Fruit fly (Drosophila melanogaster) whole organism, embryonic: Measurements from ENCODE around the gene CG43355.

ENCODE experiments used
- Aef1 ChIP-seq: fragments of 200-800 bp; sonication (Bioruptor generic); IDR thresholded peaks from 3 replicates; pipeline ENCODE4 v1.3.6; 2022; ENCODE audit warnings: missing biosample characterization, missing genetic modification characterization
- Atf-2 ChIP-seq: fragments of 200-800 bp; sonication (Bioruptor generic); optimal IDR thresholded peaks from 2 replicates; lab custom pipeline; 2016; ENCODE audit warnings: missing biosample characterization, missing genetic modification characterization
- Bteb2 ChIP-seq: fragments of 200-800 bp; sonication (Bioruptor generic); optimal IDR thresholded peaks from 2 replicates; lab custom pipeline; 2016; ENCODE audit warnings: missing biosample characterization, missing genetic modification characterization
- CG10979 ChIP-seq: fragments of 200-800 bp; sonication (Bioruptor generic); optimal IDR thresholded peaks from 2 replicates; lab custom pipeline; 2018; ENCODE audit warnings: missing biosample characterization, mild to moderate bottlenecking, missing genetic modification characterization, moderate library complexity
- CG11695 ChIP-seq: fragments of 200-800 bp; sonication (Bioruptor generic); IDR thresholded peaks from 3 replicates; pipeline ENCODE4 v1.3.6; 2022; ENCODE audit warnings: missing biosample characterization, missing genetic modification characterization
- CG12155 ChIP-seq: fragments of 200-800 bp; sonication (Bioruptor generic); optimal IDR thresholded peaks from 3 replicates; lab custom pipeline; 2016; ENCODE audit warnings: missing biosample characterization, missing genetic modification characterization
- CG14014 ChIP-seq: fragments of 200-800 bp; sonication (Bioruptor generic); IDR thresholded peaks from 2 replicates; pipeline ENCODE4 v1.3.6; 2022; ENCODE audit warnings: missing biosample characterization, missing genetic modification characterization
- CG16815 ChIP-seq: fragments of 200-800 bp; sonication (Bioruptor generic); optimal IDR thresholded peaks from 3 replicates; lab custom pipeline; 2017; ENCODE audit warnings: missing biosample characterization, mild to moderate bottlenecking, missing genetic modification characterization
- CG17385 ChIP-seq: fragments of 200-800 bp; sonication (Bioruptor generic); optimal IDR thresholded peaks from 3 replicates; lab custom pipeline; 2018; ENCODE audit warnings: missing biosample characterization, mild to moderate bottlenecking, missing genetic modification characterization
- CG2120 ChIP-seq: fragments of 200-800 bp; sonication (Bioruptor generic); optimal IDR thresholded peaks from 3 replicates; lab custom pipeline; 2016; ENCODE audit warnings: missing biosample characterization, missing genetic modification characterization
- CG3065 ChIP-seq: fragments of 200-800 bp; sonication (Bioruptor generic); optimal IDR thresholded peaks from 2 replicates; lab custom pipeline; 2016; ENCODE audit warnings: missing biosample characterization, missing genetic modification characterization
- CG32767 ChIP-seq: fragments of 200-800 bp; sonication (Bioruptor generic); IDR thresholded peaks from 2 replicates; pipeline ENCODE4 v1.3.6; 2022; ENCODE audit warnings: missing biosample characterization, missing genetic modification characterization
- CG3726 ChIP-seq: fragments of 200-800 bp; sonication (Bioruptor generic); IDR thresholded peaks from 3 replicates; pipeline ENCODE4, ENCODE4 v1.3.6; 2022; ENCODE audit warnings: missing biosample characterization, missing genetic modification characterization
- CG3995 ChIP-seq: fragments of 200-800 bp; sonication (Bioruptor generic); optimal IDR thresholded peaks from 3 replicates; lab custom pipeline; 2016; ENCODE audit warnings: missing biosample characterization, missing genetic modification characterization
- CG4424 ChIP-seq: fragments of 200-800 bp; sonication (Bioruptor generic); optimal IDR thresholded peaks from 3 replicates; lab custom pipeline; 2016; ENCODE audit warnings: missing biosample characterization, missing genetic modification characterization
- CG7839 ChIP-seq: fragments of 200-800 bp; sonication (Bioruptor generic); optimal IDR thresholded peaks from 3 replicates; lab custom pipeline; 2018; ENCODE audit warnings: missing biosample characterization, mild to moderate bottlenecking, missing genetic modification characterization, moderate library complexity
- CG9932 ChIP-seq: fragments of 200-800 bp; sonication (Bioruptor generic); IDR thresholded peaks from 2 replicates; pipeline ENCODE4 v1.3.6; 2022; ENCODE audit warnings: missing biosample characterization, missing genetic modification characterization
- CTCF ChIP-seq: fragments of 200-800 bp; sonication (Bioruptor generic); optimal IDR thresholded peaks from 2 replicates; lab custom pipeline; 2017; ENCODE audit warnings: missing biosample characterization, mild to moderate bottlenecking, missing genetic modification characterization, moderate library complexity
- Chrac-16 ChIP-seq: fragments of 200-800 bp; sonication (Bioruptor generic); optimal IDR thresholded peaks from 3 replicates; lab custom pipeline; 2016; ENCODE audit warnings: missing biosample characterization, missing genetic modification characterization
- Dek ChIP-seq: fragments of 200-800 bp; sonication (Bioruptor generic); optimal IDR thresholded peaks from 3 replicates; lab custom pipeline; 2019; ENCODE audit warnings: missing biosample characterization, mild to moderate bottlenecking, missing genetic modification characterization, moderate library complexity
- Dfd ChIP-seq, 2 experiments: fragments of >200 bp; optimal IDR thresholded peaks; 2 replicates each; lab custom pipeline; 2017; ENCODE audit warnings: missing biosample characterization in 2 of 2, missing genetic modification characterization in 2 of 2
- E2f2 ChIP-seq: fragments of 200-800 bp; sonication (Bioruptor generic); IDR thresholded peaks from 2 replicates; pipeline ENCODE4 v1.3.6; 2022; ENCODE audit warnings: missing biosample characterization, missing genetic modification characterization
- ERR ChIP-seq: fragments of 200-800 bp; sonication (Bioruptor generic); optimal IDR thresholded peaks from 2 replicates; lab custom pipeline; 2016; ENCODE audit warnings: missing biosample characterization, missing genetic modification characterization
- Gug ChIP-seq: fragments of 200-800 bp; sonication (Bioruptor generic); IDR thresholded peaks from 4 replicates; pipeline ENCODE4 v1.3.6; 2022; ENCODE audit warnings: missing biosample characterization, missing genetic modification characterization
- Hr3 ChIP-seq: fragments of 200-800 bp; sonication (Bioruptor generic); optimal IDR thresholded peaks from 3 replicates; lab custom pipeline; 2016; ENCODE audit warnings: missing biosample characterization, missing genetic modification characterization
- Lpt ChIP-seq: fragments of >200 bp; optimal IDR thresholded peaks from 2 replicates; lab custom pipeline; 2018; ENCODE audit warnings: missing biosample characterization, missing genetic modification characterization
- Med ChIP-seq: fragments of 200-800 bp; sonication (Bioruptor generic); peaks from one replicate; lab custom pipeline; 2016; ENCODE audit warnings: missing biosample characterization, missing genetic modification characterization, mild to moderate bottlenecking, inconsistent platforms, moderate library complexity
- NfI ChIP-seq: fragments of 200-800 bp; sonication (Bioruptor generic); optimal IDR thresholded peaks from 3 replicates; lab custom pipeline; 2018; ENCODE audit warnings: missing biosample characterization, mild to moderate bottlenecking, missing genetic modification characterization, moderate library complexity
- Sin3A ChIP-seq: fragments of >200 bp; optimal IDR thresholded peaks from 2 replicates; lab custom pipeline; 2018
- Ssrp ChIP-seq: fragments of 200-800 bp; sonication (Bioruptor generic); optimal IDR thresholded peaks from 2 replicates; lab custom pipeline; 2018; ENCODE audit warnings: missing biosample characterization, mild to moderate bottlenecking, missing genetic modification characterization, moderate library complexity
- Trl ChIP-seq, 3 experiments: fragments of >200 bp in 2 of 3; fragments of 200-800 bp in 1 of 3; sonication (Bioruptor generic) in 1 of 3; optimal IDR thresholded peaks; 2 replicates in 1 of 3; 3 replicates in 2 of 3; lab custom pipeline; 2016 to 2017; ENCODE audit warnings: missing biosample characterization in 1 of 3, missing genetic modification characterization in 1 of 3
- Vsx1 ChIP-seq: fragments of 200-800 bp; sonication (Bioruptor generic); optimal IDR thresholded peaks from 2 replicates; lab custom pipeline; 2017; ENCODE audit warnings: missing biosample characterization, mild to moderate bottlenecking, missing genetic modification characterization, missing genetic modification reagents
- dmrt11E ChIP-seq: fragments of 200-800 bp; sonication (Bioruptor generic); optimal IDR thresholded peaks from 3 replicates; lab custom pipeline; 2018; ENCODE audit warnings: missing biosample characterization, mild to moderate bottlenecking, missing genetic modification characterization, moderate library complexity
- dmrt99B ChIP-seq: fragments of 200-800 bp; sonication (Bioruptor generic); optimal IDR thresholded peaks from 2 replicates; lab custom pipeline; 2018; ENCODE audit warnings: missing biosample characterization, mild to moderate bottlenecking, missing genetic modification characterization, moderate library complexity
- ems ChIP-seq: fragments of 200-800 bp; sonication (Bioruptor generic); optimal IDR thresholded peaks from 3 replicates; lab custom pipeline; 2016; ENCODE audit warnings: missing biosample characterization, missing genetic modification characterization
- ewg ChIP-seq: fragments of 200-800 bp; sonication (Bioruptor generic); optimal IDR thresholded peaks from 3 replicates; lab custom pipeline; 2017; ENCODE audit warnings: mild to moderate bottlenecking, missing biosample characterization, missing genetic modification reagents, missing genetic modification characterization
- hth ChIP-seq: fragments of >200 bp; optimal IDR thresholded peaks from 2 replicates; lab custom pipeline; 2017; ENCODE audit warnings: inconsistent platforms
- luna ChIP-seq: fragments of 200-800 bp; sonication (Bioruptor generic); optimal IDR thresholded peaks from 2 replicates; lab custom pipeline; 2016; ENCODE audit warnings: missing biosample characterization, missing genetic modification characterization
- onecut ChIP-seq: fragments of 200-800 bp; sonication (Bioruptor generic); IDR thresholded peaks from 2 replicates; pipeline ENCODE4 v1.3.6; 2022; ENCODE audit warnings: missing biosample characterization, missing genetic modification characterization
- p53 ChIP-seq: fragments of 200-800 bp; sonication (Bioruptor generic); optimal IDR thresholded peaks from 2 replicates; lab custom pipeline; 2016; ENCODE audit warnings: missing biosample characterization, missing genetic modification characterization
- pnt ChIP-seq: fragments of 200-800 bp; sonication (Bioruptor generic); optimal IDR thresholded peaks from 3 replicates; lab custom pipeline; 2016; ENCODE audit warnings: missing biosample characterization, missing genetic modification characterization
- prd ChIP-seq, 3 experiments: fragments of >200 bp in 2 of 3; fragments of 200-800 bp in 1 of 3; sonication (Bioruptor generic) in 1 of 3; optimal IDR thresholded peaks in 2 of 3; IDR thresholded peaks in 1 of 3; 2 replicates in 2 of 3; 3 replicates in 1 of 3; pipeline versions ENCODE4 v1.3.6 to Lab custom; 2017 to 2022; ENCODE audit warnings: missing biosample characterization in 1 of 3, missing genetic modification characterization in 1 of 3
- repo ChIP-seq: fragments of 200-800 bp; sonication (Bioruptor generic); optimal IDR thresholded peaks from 2 replicates; lab custom pipeline; 2016; ENCODE audit warnings: missing biosample characterization, missing genetic modification characterization
- row ChIP-seq: fragments of 200-800 bp; sonication (Bioruptor generic); IDR thresholded peaks from 3 replicates; pipeline ENCODE4 v1.3.6; 2022; ENCODE audit warnings: missing biosample characterization, missing genetic modification characterization
- scrt ChIP-seq: fragments of 200-800 bp; sonication (Bioruptor generic); optimal IDR thresholded peaks from 2 replicates; lab custom pipeline; 2018; ENCODE audit warnings: missing biosample characterization, mild to moderate bottlenecking, missing genetic modification characterization, moderate library complexity
- sqz ChIP-seq: fragments of 200-800 bp; sonication (Bioruptor generic); optimal IDR thresholded peaks from 3 replicates; lab custom pipeline; 2018; ENCODE audit warnings: missing biosample characterization, mild to moderate bottlenecking, missing genetic modification characterization
- tll ChIP-seq, 2 experiments: fragments of 200-800 bp in 1 of 2; fragments of >200 bp in 1 of 2; sonication (Bioruptor generic) in 1 of 2; optimal IDR thresholded peaks; 2 replicates each; lab custom pipeline; 2017 to 2019; ENCODE audit warnings: missing biosample characterization in 2 of 2, missing genetic modification characterization in 2 of 2, mild to moderate bottlenecking in 1 of 2, moderate library complexity in 1 of 2
- unc-4 ChIP-seq: fragments of 200-800 bp; sonication (Bioruptor generic); IDR thresholded peaks from 2 replicates; pipeline ENCODE4 v1.3.6; 2022; ENCODE audit warnings: missing biosample characterization, missing genetic modification characterization; ENCODE audit not compliant: partially characterized antibody
- unpg ChIP-seq: fragments of 200-800 bp; sonication (Bioruptor generic); optimal IDR thresholded peaks from 3 replicates; lab custom pipeline; 2018; ENCODE audit warnings: missing biosample characterization, mild to moderate bottlenecking, missing genetic modification characterization, moderate library complexity
- zf30C ChIP-seq: fragments of 200-800 bp; sonication (Bioruptor generic); optimal IDR thresholded peaks from 3 replicates; lab custom pipeline; 2018; ENCODE audit warnings: missing biosample characterization, mild to moderate bottlenecking, missing genetic modification characterization

Gene CG43355

dm6 chr2L:11493933-11494332 is 9.4 kb downstream of the CG43355 start:
- TF ChIP-seq CG9932 (GFP tag; lab: Robert Waterston, UW) (no peak), onecut (GFP tag; lab: Robert Waterston, UW) (no peak; the same call in 1 of the 2 replicates), CTCF (GFP tag; lab: Kevin White, UChicago) (peak; percentile 76), ERR (no peak), CG10979 (tag; lab: Kevin White, UChicago) (peak; percentile 70), Vsx1 (GFP tag; lab: Kevin White, UChicago) (no peak), CG3726 (GFP tag; lab: Robert Waterston, UW) (no peak)

DNA sequence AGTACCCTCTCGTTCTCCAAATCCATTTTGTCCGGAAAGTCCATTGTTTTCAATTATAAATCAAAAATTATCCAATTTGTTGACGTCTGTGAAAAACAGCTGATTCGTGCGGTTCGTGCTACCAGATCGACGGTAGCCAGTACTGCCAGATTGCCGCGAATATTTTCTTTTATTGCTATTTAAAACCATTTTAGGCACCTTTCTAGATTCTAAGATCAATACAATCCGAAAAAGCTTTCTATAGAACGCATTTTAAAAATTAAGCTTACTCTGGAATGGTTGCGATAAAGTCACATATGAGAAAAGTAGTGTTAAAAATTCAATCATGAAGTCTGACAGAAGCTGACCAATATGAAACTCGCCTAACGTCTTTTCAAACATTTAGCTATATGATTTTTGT is 14.3 kb downstream of the CG43355 start, which contains the start of gene Cog8:
TSS of gene Cog8 (minus strand) at position 110 of the 400 bp plus-strand sequence.
- TF ChIP-seq scrt (GFP tag; lab: Kevin White, UChicago), result no peak
- peak; percentile 36 for TF ChIP-seq Dek
- TF ChIP-seq CG7839 (tag; lab: Kevin White, UChicago), result peak; percentile 34
- peak; percentile 21; the same call in 1 of the 4 replicates for TF ChIP-seq Gug
- TF ChIP-seq hth, result no peak
- peak; percentile 77 for TF ChIP-seq CG2120 (GFP tag; lab: Kevin White, UChicago)
- TF ChIP-seq pnt (GFP tag; lab: Kevin White, UChicago), result peak; percentile 34
- TF ChIP-seq NfI (GFP tag; lab: Kevin White, UChicago), result peak; percentile 35
- peak; percentile 39 for TF ChIP-seq CG12155 (GFP tag; lab: Kevin White, UChicago)
- peak; percentile 66 for TF ChIP-seq Chrac-16 (GFP tag; lab: Kevin White, UChicago)
- peak; percentile 35 for TF ChIP-seq unpg (GFP tag; lab: Kevin White, UChicago)
- peak; percentile 91 for TF ChIP-seq Med (GFP tag; lab: Kevin White, UChicago)
- no peak for TF ChIP-seq CG32767
- peak; percentile 69 for TF ChIP-seq E2f2 (GFP tag; lab: Robert Waterston, UW)
- TF ChIP-seq unc-4 (GFP tag; lab: Robert Waterston, UW), result 0 out of 2 replicates have a peak, but pooled peaks have one; percentile 13
- peak; percentile 48 for TF ChIP-seq Ssrp (tag; lab: Kevin White, UChicago)
- TF ChIP-seq sqz, result no peak
- TF ChIP-seq Lpt (GFP tag; lab: Kevin White, UChicago), result no peak
- peak; percentile 32 for TF ChIP-seq ems
- no peak for TF ChIP-seq CG14014
- peak; percentile 87 for TF ChIP-seq CG3995 (GFP tag; lab: Kevin White, UChicago)
- peak in 1 of 2 experiments; percentile 51 for TF ChIP-seq tll (GFP tag; optimal IDR thresholded peaks at IDR 0.05; lab: Kevin White, UChicago)
- peak; percentile 48 for TF ChIP-seq dmrt11E (tag; lab: Kevin White, UChicago)
- TF ChIP-seq Atf-2, result peak; percentile 14
- TF ChIP-seq repo (GFP tag; lab: Kevin White, UChicago), result peak; percentile 24
- TF ChIP-seq CG16815, result peak; percentile 3
- TF ChIP-seq p53 (GFP tag; lab: Kevin White, UChicago), result peak; percentile 23
- no peak for TF ChIP-seq dmrt99B (tag; lab: Kevin White, UChicago)
- peak; percentile 58 for TF ChIP-seq row (GFP tag; lab: Robert Waterston, UW)
- TF ChIP-seq CG3065 (GFP tag; lab: Kevin White, UChicago), result peak; percentile 24
- peak; percentile 52 for TF ChIP-seq Sin3A (lab: Kevin White, UChicago)
- TF ChIP-seq Dfd (GFP tag; optimal IDR thresholded peaks at IDR 0.05; lab: Kevin White, UChicago), result no peak
- no peak for TF ChIP-seq CG11695 (GFP tag; lab: Robert Waterston, UW)
- TF ChIP-seq Hr3 (GFP tag; lab: Kevin White, UChicago), result peak; percentile 49
- peak; percentile 19 for TF ChIP-seq luna (GFP tag; lab: Kevin White, UChicago)
- no peak for TF ChIP-seq prd (optimal IDR thresholded peaks at IDR 0.05; lab: Kevin White, UChicago)
- TF ChIP-seq prd (GFP tag; IDR thresholded peaks at IDR 0.05; lab: Robert Waterston, UW), result peak; percentile 70
- TF ChIP-seq CG4424 (GFP tag; lab: Kevin White, UChicago), result peak; percentile 30
- no peak for TF ChIP-seq Trl (optimal IDR thresholded peaks at IDR 0.05; lab: Kevin White, UChicago)
- peak; percentile 65 for TF ChIP-seq Trl (GFP tag; optimal IDR thresholded peaks at IDR 0.05; lab: Kevin White, UChicago)
- TF ChIP-seq Aef1 (GFP tag; lab: Robert Waterston, UW), result peak; percentile 43
- peak; percentile 6 for TF ChIP-seq Bteb2
- no peak for TF ChIP-seq zf30C (GFP tag; lab: Kevin White, UChicago)
- peak; percentile 6 for TF ChIP-seq CG17385 (GFP tag; lab: Kevin White, UChicago)
- TF ChIP-seq ewg, result peak; percentile 27
